Worm (Caenorhabditis elegans) whole organism, L4/young adult: ENCODE data around the gene M02D8.2.

Experiments used
- W03F9.2 ChIP-seq: fragments of 150-350 bp; optimal IDR thresholded peaks from 2 replicates; lab custom pipeline; 2014; ENCODE audit warnings: missing biosample characterization, missing genetic modification characterization
- dao-5 ChIP-seq: sonication (generic microtip); optimal IDR thresholded peaks from 2 replicates; lab custom pipeline; 2016; ENCODE audit warnings: missing genotype, missing genetic modification characterization, moderate library complexity, missing compliant biosample characterization
- him-1 ChIP-seq: sonication (generic microtip); optimal IDR thresholded peaks from 2 replicates; lab custom pipeline; 2016; ENCODE audit warnings: missing genotype, missing genetic modification reagents, missing genetic modification characterization, missing compliant biosample characterization

M02D8.2 gene

ce11 chrX:8739373-8739772, at the start of gene M02D8.2:
TSS of gene M02D8.2 (plus strand) at chrX:8739673.
- TF ChIP-seq W03F9.2 (tag; lab: Kevin White, UChicago) (no peak), dao-5 (tag; lab: Kevin White, UChicago) (no peak), him-1 (tag; lab: Kevin White, UChicago) (no peak)

ce11 chrX:8697517-8697916, 42.0 kb upstream of the M02D8.2 start, which contains the start of gene frpr-8:
TSS of gene frpr-8 (plus strand) at chrX:8697817.
- TF ChIP-seq W03F9.2 (tag; lab: Kevin White, UChicago) (no peak), him-1 (tag; lab: Kevin White, UChicago) (no peak), dao-5 (tag; lab: Kevin White, UChicago) (no peak)

- TF ChIP-seq dao-5 (tag; lab: Kevin White, UChicago) (no peak), him-1 (tag; lab: Kevin White, UChicago) (no peak), W03F9.2 (tag; lab: Kevin White, UChicago) (no peak)
These were observed 35.7 kb upstream of the M02D8.2 start, which contains the start of gene jbts-14 for ce11 chrX:8703664-8704356. TSS of gene jbts-14 (plus strand) at chrX:8704306.

ce11 chrX:8704830-8705229, 34.6 kb upstream of the M02D8.2 start:
- TF ChIP-seq W03F9.2 (tag; lab: Kevin White, UChicago) (no peak), him-1 (tag; lab: Kevin White, UChicago) (no peak), dao-5 (tag; lab: Kevin White, UChicago) (no peak)

- TF ChIP-seq W03F9.2 (tag; lab: Kevin White, UChicago) (no peak), dao-5 (tag; lab: Kevin White, UChicago) (no peak), him-1 (tag; lab: Kevin White, UChicago) (no peak)
These were observed 31.4 kb upstream of the M02D8.2 start, which contains the start of gene F53A9.3 for ce11 chrX:8708053-8708452. TSS of gene F53A9.3 (plus strand) at chrX:8708353.

- TF ChIP-seq him-1 (tag; lab: Kevin White, UChicago) (no peak), dao-5 (tag; lab: Kevin White, UChicago) (no peak), W03F9.2 (tag; lab: Kevin White, UChicago) (no peak)
These were observed 30.0 kb upstream of the M02D8.2 start, which contains the start of gene kreg-1 for ce11 chrX:8709424-8709823. TSS of gene kreg-1 (plus strand) at chrX:8709764.

ce11 chrX:8711141-8711645, 28.3 kb upstream of the M02D8.2 start, which contains the start of gene F53A9.1:
TSS of gene F53A9.1 (plus strand) at chrX:8711595.
- no peak for TF ChIP-seq dao-5 (tag; lab: Kevin White, UChicago)
- no peak for TF ChIP-seq W03F9.2 (tag; lab: Kevin White, UChicago)
- no peak for TF ChIP-seq him-1 (tag; lab: Kevin White, UChicago)

- TF ChIP-seq dao-5 (tag; lab: Kevin White, UChicago): no peak
These were observed 26.8 kb upstream of the M02D8.2 start for ce11 chrX:8712662-8713061.

ce11 chrX:8713754-8714295, 25.6 kb upstream of the M02D8.2 start, which contains the start of gene F53A9.6:
TSS of gene F53A9.6 (minus strand) at chrX:8713804.
- TF ChIP-seq W03F9.2 (tag; lab: Kevin White, UChicago) (no peak), dao-5 (tag; lab: Kevin White, UChicago) (no peak), him-1 (tag; lab: Kevin White, UChicago) (no peak)

- no peak for TF ChIP-seq dao-5 (tag; lab: Kevin White, UChicago)
- no peak for TF ChIP-seq him-1 (tag; lab: Kevin White, UChicago)
- TF ChIP-seq W03F9.2 (tag; lab: Kevin White, UChicago): no peak
These were observed 24.6 kb upstream of the M02D8.2 start for ce11 chrX:8714845-8715244.

ce11 chrX:8716822-8717221, 22.7 kb upstream of the M02D8.2 start, which contains the start of gene F53A9.7:
TSS of gene F53A9.7 (minus strand) at chrX:8716922.
- TF ChIP-seq W03F9.2 (tag; lab: Kevin White, UChicago) (no peak), dao-5 (tag; lab: Kevin White, UChicago) (no peak), him-1 (tag; lab: Kevin White, UChicago) (no peak)

- no peak for TF ChIP-seq W03F9.2 (tag; lab: Kevin White, UChicago)
- TF ChIP-seq him-1 (tag; lab: Kevin White, UChicago): no peak
- TF ChIP-seq dao-5 (tag; lab: Kevin White, UChicago): no peak
These were observed 21.3 kb upstream of the M02D8.2 start for ce11 chrX:8718153-8718552.

ce11 chrX:8718856-8719255, 20.6 kb upstream of the M02D8.2 start, which contains the start of gene F53A9.8:
TSS of gene F53A9.8 (minus strand) at chrX:8718904.
- TF ChIP-seq him-1 (tag; lab: Kevin White, UChicago): no peak
- no peak for TF ChIP-seq W03F9.2 (tag; lab: Kevin White, UChicago)
- TF ChIP-seq dao-5 (tag; lab: Kevin White, UChicago): no peak
